4 fruit fly cellular contexts compared by ENCODE assay signal in genomic region chr3L:904991-905745, dm6.
TF ChIP-seq lines count a peak whose summit lies in the region.

No protein-coding gene starts in this region.

- no peak for TF ChIP-seq CTCF in whole organism, embryonic (GFP tag; optimal IDR thresholded peaks at IDR 0.05; lab: Kevin White, UChicago)

TF ChIP-seq in whole organism, embryonic, 481 proteins besides CTCF, POLR2A, EP300 and RAD21 (continues in another document):
- TF ChIP-seq Scr (GFP tag; IDR thresholded peaks at IDR 0.05; lab: Robert Waterston, UW; ENCODE audit: partially characterized antibody) (no peak), NFAT (GFP tag; IDR thresholded peaks at IDR 0.05; lab: Robert Waterston, UW) (no peak), tap (tag; optimal IDR thresholded peaks at IDR 0.05; lab: Kevin White, UChicago) (peak; percentile 33), br (optimal IDR thresholded peaks at IDR 0.05; lab: Kevin White, UChicago) (no peak), mirr (GFP tag; optimal IDR thresholded peaks at IDR 0.05; lab: Kevin White, UChicago) (no peak), CG3407 (GFP tag; optimal IDR thresholded peaks at IDR 0.05; lab: Kevin White, UChicago) (peak; percentile 39), ara (GFP tag; IDR thresholded peaks at IDR 0.05; lab: Robert Waterston, UW) (peak; percentile 51; the same call in 1 of the 2 replicates), hb (GFP tag; IDR thresholded peaks at IDR 0.05; lab: Robert Waterston, UW; ENCODE audit: partially characterized antibody) (no peak), CG17361 (GFP tag; IDR thresholded peaks at IDR 0.05; lab: Robert Waterston, UW) (no peak; the same call in 2 of the 3 replicates), CG8089 (GFP tag; optimal IDR thresholded peaks at IDR 0.05; lab: Kevin White, UChicago) (no peak), D (optimal IDR thresholded peaks at IDR 0.05; lab: Kevin White, UChicago) (no peak), D (GFP tag; optimal IDR thresholded peaks at IDR 0.05; lab: Kevin White, UChicago) (no peak), CG2678 (tag; optimal IDR thresholded peaks at IDR 0.05; lab: Kevin White, UChicago) (peak; percentile 58), HLH54F (GFP tag; optimal IDR thresholded peaks at IDR 0.05; lab: Kevin White, UChicago) (no peak), CG10209 (GFP tag; optimal IDR thresholded peaks at IDR 0.05; lab: Kevin White, UChicago) (no peak), grn (GFP tag; optimal IDR thresholded peaks at IDR 0.05; lab: Kevin White, UChicago) (no peak), bowl (GFP tag; IDR thresholded peaks at IDR 0.05; lab: Robert Waterston, UW) (no peak), Ssrp (tag; optimal IDR thresholded peaks at IDR 0.05; lab: Kevin White, UChicago) (peak; percentile 49), seq (GFP tag; IDR thresholded peaks at IDR 0.05; lab: Robert Waterston, UW) (no peak), CG7357 (GFP tag; IDR thresholded peaks at IDR 0.05; lab: Robert Waterston, UW) (no peak), CG4820 (GFP tag; optimal IDR thresholded peaks at IDR 0.05; lab: Kevin White, UChicago) (no peak), tll (GFP tag; optimal IDR thresholded peaks at IDR 0.05; lab: Kevin White, UChicago) (peak in 1 of 2 experiments; percentile 9), CG7786 (GFP tag; optimal IDR thresholded peaks at IDR 0.05; lab: Kevin White, UChicago) (no peak)

TF ChIP-seq in whole organism, prepupa, 60 proteins besides CTCF, POLR2A, EP300 and RAD21:
- TF ChIP-seq Smox (GFP tag; optimal IDR thresholded peaks at IDR 0.05; lab: Kevin White, UChicago) (peak; percentile 28), ss (GFP tag; optimal IDR thresholded peaks at IDR 0.05; lab: Kevin White, UChicago) (no peak), CG6163 (GFP tag; IDR thresholded peaks at IDR 0.05; lab: Robert Waterston, UW) (no peak), Eip78C (GFP tag; lab: Kevin White, UChicago) (peak; percentile 52), Met (GFP tag; optimal IDR thresholded peaks at IDR 0.05; lab: Kevin White, UChicago) (peak; percentile 40), CG3032 (tag; optimal IDR thresholded peaks at IDR 0.05; lab: Kevin White, UChicago) (peak; percentile 17), CG10669 (GFP tag; optimal IDR thresholded peaks at IDR 0.05; lab: Kevin White, UChicago) (peak; percentile 4), acj6 (GFP tag; optimal IDR thresholded peaks at IDR 0.05; lab: Kevin White, UChicago) (peak; percentile 13), CG6792 (GFP tag; optimal IDR thresholded peaks at IDR 0.05; lab: Kevin White, UChicago) (peak; percentile 5), CG7368 (GFP tag; optimal IDR thresholded peaks at IDR 0.05; lab: Kevin White, UChicago) (no peak), Ets96B (tag; optimal IDR thresholded peaks at IDR 0.05; lab: Kevin White, UChicago) (peak; percentile 15), CG10631 (GFP tag; optimal IDR thresholded peaks at IDR 0.05; lab: Kevin White, UChicago) (no peak)
TF ChIP-seq in whole organism, prepupa: peak in this region for 8.

TF ChIP-seq in whole organism, pupa, 21 proteins besides CTCF, POLR2A, EP300 and RAD21:
- TF ChIP-seq rn (GFP tag; IDR thresholded peaks at IDR 0.05; lab: Robert Waterston, UW) = no peak
- peak; percentile 16 for TF ChIP-seq CG15710 (tag; optimal IDR thresholded peaks at IDR 0.05; lab: Kevin White, UChicago)
- TF ChIP-seq CG8159 (tag; optimal IDR thresholded peaks at IDR 0.05; lab: Kevin White, UChicago) = peak; percentile 36
- TF ChIP-seq Snoo (tag; optimal IDR thresholded peaks at IDR 0.05; lab: Kevin White, UChicago) = peak; percentile 1
TF ChIP-seq in whole organism, pupa: peak in this region for 3.

TF ChIP-seq in whole organism, wandering third instar larva, 38 proteins besides CTCF, POLR2A, EP300 and RAD21:
- no peak for TF ChIP-seq ey (GFP tag; optimal IDR thresholded peaks at IDR 0.05; lab: Kevin White, UChicago)
- TF ChIP-seq br (GFP tag; optimal IDR thresholded peaks at IDR 0.05; lab: Kevin White, UChicago) = no peak
- TF ChIP-seq psq (GFP tag; optimal IDR thresholded peaks at IDR 0.05; lab: Kevin White, UChicago) = peak; percentile 5
- peak; percentile 12 for TF ChIP-seq Hnf4 (GFP tag; optimal IDR thresholded peaks at IDR 0.05; lab: Kevin White, UChicago)
- TF ChIP-seq dl (GFP tag; optimal IDR thresholded peaks at IDR 0.05; lab: Kevin White, UChicago; ENCODE audit: insufficient read depth in 1 of 2, partially characterized antibody in 2 of 2) = no peak
- TF ChIP-seq GATAd (GFP tag; optimal IDR thresholded peaks at IDR 0.05; lab: Kevin White, UChicago) = no peak
- peak; percentile 13 for TF ChIP-seq rgr (GFP tag; optimal IDR thresholded peaks at IDR 0.05; lab: Kevin White, UChicago)
- peak; percentile 51 for TF ChIP-seq HLH106 (tag; optimal IDR thresholded peaks at IDR 0.05; lab: Kevin White, UChicago)
- peak; percentile 30 for TF ChIP-seq fru (GFP tag; optimal IDR thresholded peaks at IDR 0.05; lab: Kevin White, UChicago)
- TF ChIP-seq lola (GFP tag; optimal IDR thresholded peaks at IDR 0.05; lab: Kevin White, UChicago) = no peak
- peak in 1 of 2 experiments; percentile 52 for TF ChIP-seq foxo (GFP tag; optimal IDR thresholded peaks at IDR 0.05; lab: Kevin White, UChicago)
- peak; percentile 50 for TF ChIP-seq h (GFP tag; optimal IDR thresholded peaks at IDR 0.05; lab: Kevin White, UChicago)
- TF ChIP-seq Dif (GFP tag; optimal IDR thresholded peaks at IDR 0.05; lab: Kevin White, UChicago; ENCODE audit: partially characterized antibody) = no peak
- TF ChIP-seq pan (optimal IDR thresholded peaks at IDR 0.05; lab: Kevin White, UChicago) = no peak
- no peak for TF ChIP-seq brk (GFP tag; optimal IDR thresholded peaks at IDR 0.05; lab: Kevin White, UChicago)
- no peak for TF ChIP-seq CrebA (GFP tag; optimal IDR thresholded peaks at IDR 0.05; lab: Kevin White, UChicago; ENCODE audit: borderline replicate concordance)
- peak; percentile 44 for TF ChIP-seq Sp1 (GFP tag; optimal IDR thresholded peaks at IDR 0.05; lab: Kevin White, UChicago)
- no peak for TF ChIP-seq CG32264 (GFP tag; optimal IDR thresholded peaks at IDR 0.05; lab: Kevin White, UChicago)
- no peak for TF ChIP-seq tai (GFP tag; optimal IDR thresholded peaks at IDR 0.05; lab: Kevin White, UChicago)
- no peak for TF ChIP-seq Hr83 (GFP tag; optimal IDR thresholded peaks at IDR 0.05; lab: Kevin White, UChicago; ENCODE audit: poor library complexity, severe bottlenecking)
- TF ChIP-seq usp (GFP tag; optimal IDR thresholded peaks at IDR 0.05; lab: Kevin White, UChicago) = no peak
- peak; percentile 23 for TF ChIP-seq woc (GFP tag; optimal IDR thresholded peaks at IDR 0.05; lab: Kevin White, UChicago)
- TF ChIP-seq N (GFP tag; optimal IDR thresholded peaks at IDR 0.05; lab: Kevin White, UChicago) = no peak
- TF ChIP-seq Hr78 (GFP tag; optimal IDR thresholded peaks at IDR 0.05; lab: Kevin White, UChicago) = no peak
- no peak for TF ChIP-seq Vsx2 (GFP tag; optimal IDR thresholded peaks at IDR 0.05; lab: Kevin White, UChicago; ENCODE audit: partially characterized antibody)
- no peak for TF ChIP-seq Dfd (GFP tag; optimal IDR thresholded peaks at IDR 0.05; lab: Kevin White, UChicago)
- TF ChIP-seq OdsH (GFP tag; optimal IDR thresholded peaks at IDR 0.05; lab: Kevin White, UChicago) = peak; percentile 4
TF ChIP-seq in whole organism, wandering third instar larva: peak in this region for 10.

Comparison
In these comparisons a context has a peak if more than half of its experiments do, and no peak if none do; other contexts are left out.
1. Of the 7 proteins assayed by ChIP-seq in both whole organism, embryonic and whole organism, prepupa: peak only in whole organism, embryonic: Blimp-1 and Sox102F; only in whole organism, prepupa: none; in both: none; in neither: 5.